Worm (Caenorhabditis elegans): Measurements from ENCODE around the gene idpc-7.

idpc-7 gene

ce11 chrV:9618919-9619318, at the start of gene idpc-7:
Gene idpc-7 (minus strand): TSS chrV:9619019.
- TF ChIP-seq F13H6.1 (tag; optimal IDR thresholded peaks at IDR 0.05) (no peak), ama-1 (optimal IDR thresholded peaks at IDR 0.05) (no peak), ceh-82 (tag; optimal IDR thresholded peaks at IDR 0.05) (no peak), alr-1 (tag; optimal IDR thresholded peaks at IDR 0.05) (no peak), ztf-11 (tag; optimal IDR thresholded peaks at IDR 0.05) (no peak), elt-3 (tag; optimal IDR thresholded peaks at IDR 0.05) (no peak), snpc-4 (tag; optimal IDR thresholded peaks at IDR 0.05) (no peak), lin-13 (GFP tag; optimal IDR thresholded peaks at IDR 0.05) (no peak), Y55F3AM.14 (GFP tag; optimal IDR thresholded peaks at IDR 0.05) (no peak), C34F6.9 (tag; optimal IDR thresholded peaks at IDR 0.05) (no peak), gmeb-1 (tag; optimal IDR thresholded peaks at IDR 0.05) (no peak), skn-1 (tag; optimal IDR thresholded peaks at IDR 0.05) (no peak), unc-39 (tag; optimal IDR thresholded peaks at IDR 0.05) (no peak), ztf-1 (GFP tag; conservative IDR thresholded peaks at IDR 0.05) (no peak), crh-2 (tag; optimal IDR thresholded peaks at IDR 0.05) (no peak), lin-11 (tag; optimal IDR thresholded peaks at IDR 0.05) (no peak)

- TF ChIP-seq F13H6.1 (tag; optimal IDR thresholded peaks at IDR 0.05), result no peak
- no peak for TF ChIP-seq ztf-11 (tag; optimal IDR thresholded peaks at IDR 0.05)
- peak; percentile 28 for TF ChIP-seq zag-1 (tag; optimal IDR thresholded peaks at IDR 0.05)
- peak; percentile 35 for TF ChIP-seq unc-55 (GFP tag; optimal IDR thresholded peaks at IDR 0.05)
- TF ChIP-seq egl-27 (tag; optimal IDR thresholded peaks at IDR 0.05), result peak; percentile 29
- no peak for TF ChIP-seq mdl-1 (tag; optimal IDR thresholded peaks at IDR 0.05)
These were observed 47.6 kb upstream of the idpc-7 start, which contains the start of gene ZK287.1 for ce11 chrV:9666394-9666793. Gene ZK287.1 (plus strand): TSS chrV:9666694.

ce11 chrV:9664620-9665019, 45.8 kb upstream of the idpc-7 start:
- TF ChIP-seq blmp-1 (tag; optimal IDR thresholded peaks at IDR 0.05; ENCODE audit: insufficient read depth) (no peak), Y55F3AM.14 (GFP tag; optimal IDR thresholded peaks at IDR 0.05) (peak; percentile 39), C34F6.9 (tag; optimal IDR thresholded peaks at IDR 0.05) (peak; percentile 78), unc-62 (GFP tag; optimal IDR thresholded peaks at IDR 0.05) (no peak), R02D3.7 (tag; optimal IDR thresholded peaks at IDR 0.05) (no peak), nhr-25 (tag; optimal IDR thresholded peaks at IDR 0.05) (no peak), lin-39 (tag; optimal IDR thresholded peaks at IDR 0.05) (no peak), ztf-4 (tag; optimal IDR thresholded peaks at IDR 0.05) (no peak), aly-2 (tag; optimal IDR thresholded peaks at IDR 0.05) (no peak), ceh-82 (tag; optimal IDR thresholded peaks at IDR 0.05) (no peak), egl-27 (tag; optimal IDR thresholded peaks at IDR 0.05) (no peak), sma-3 (GFP tag; optimal IDR thresholded peaks at IDR 0.05) (no peak), mab-5 (tag; optimal IDR thresholded peaks at IDR 0.05) (peak; percentile 54), gmeb-1 (tag; optimal IDR thresholded peaks at IDR 0.05) (no peak), nhr-237 (tag; optimal IDR thresholded peaks at IDR 0.05) (no peak), nhr-23 (tag; optimal IDR thresholded peaks at IDR 0.05) (no peak), nhr-10 (tag; optimal IDR thresholded peaks at IDR 0.05) (no peak), elt-1 (tag; optimal IDR thresholded peaks at IDR 0.05) (no peak), skn-1 (tag; optimal IDR thresholded peaks at IDR 0.05) (no peak), fos-1 (tag; optimal IDR thresholded peaks at IDR 0.05) (no peak), lin-13 (GFP tag; optimal IDR thresholded peaks at IDR 0.05) (no peak), crh-2 (tag; optimal IDR thresholded peaks at IDR 0.05) (no peak), alr-1 (tag; optimal IDR thresholded peaks at IDR 0.05) (no peak), lsy-2 (tag; optimal IDR thresholded peaks at IDR 0.05) (no peak), nhr-6 (tag; optimal IDR thresholded peaks at IDR 0.05) (peak; percentile 10), dmd-4 (tag; optimal IDR thresholded peaks at IDR 0.05) (no peak), unc-55 (GFP tag; optimal IDR thresholded peaks at IDR 0.05) (peak; percentile 73), nhr-11 (tag; optimal IDR thresholded peaks at IDR 0.05) (no peak), ztf-1 (GFP tag; conservative IDR thresholded peaks at IDR 0.05) (no peak), ztf-11 (tag; optimal IDR thresholded peaks at IDR 0.05) (no peak), F13H6.1 (tag; optimal IDR thresholded peaks at IDR 0.05) (no peak), nhr-12 (tag; optimal IDR thresholded peaks at IDR 0.05) (no peak), snpc-4 (tag; optimal IDR thresholded peaks at IDR 0.05) (no peak), lin-11 (tag; optimal IDR thresholded peaks at IDR 0.05) (peak; percentile 51), ama-1 (optimal IDR thresholded peaks at IDR 0.05) (no peak), mbf-1 (tag; optimal IDR thresholded peaks at IDR 0.05) (no peak), peb-1 (tag; optimal IDR thresholded peaks at IDR 0.05) (no peak), unc-39 (tag; optimal IDR thresholded peaks at IDR 0.05) (peak; percentile 28), ZK546.5 (tag; optimal IDR thresholded peaks at IDR 0.05) (no peak), nhr-129 (tag; optimal IDR thresholded peaks at IDR 0.05) (peak; percentile 64), zag-1 (tag; optimal IDR thresholded peaks at IDR 0.05) (peak; percentile 72), ceh-16 (tag; optimal IDR thresholded peaks at IDR 0.05) (no peak), mdl-1 (tag; optimal IDR thresholded peaks at IDR 0.05) (peak in 1 of 2 experiments; percentile 42), sma-9 (GFP tag; optimal IDR thresholded peaks at IDR 0.05) (peak; percentile 59), sma-9 (tag; optimal IDR thresholded peaks at IDR 0.05) (no peak), elt-3 (tag; optimal IDR thresholded peaks at IDR 0.05) (no peak), nhr-21 (tag; optimal IDR thresholded peaks at IDR 0.05) (no peak), nhr-77 (tag; optimal IDR thresholded peaks at IDR 0.05) (no peak)
